Worm (Caenorhabditis elegans): ENCODE measurements around the gene R148.5.

DNA sequence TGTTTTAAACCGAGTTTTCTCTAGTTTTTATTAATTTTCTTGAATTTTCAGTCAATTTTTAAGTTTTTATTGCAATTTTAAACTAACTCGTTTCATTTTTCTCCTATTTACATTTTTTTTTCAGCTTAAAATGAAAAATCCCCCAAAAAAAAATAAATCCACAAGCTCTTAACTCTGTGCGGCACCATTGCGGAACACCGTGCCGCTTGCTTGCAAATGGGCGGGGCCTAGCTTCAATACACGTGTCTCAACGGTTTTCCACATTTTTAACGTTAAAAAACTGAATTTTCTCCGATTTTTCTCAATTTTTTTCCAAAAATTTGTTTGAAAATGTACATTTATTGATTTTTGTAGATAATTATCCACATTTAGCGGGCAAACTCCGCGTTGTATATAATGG is 9.5 kb downstream of the R148.5 start, which contains the start of gene R148.3:
- peak; percentile 8; the same call in 1 of the 2 replicates for TF ChIP-seq T22C8.4 (GFP tag; IDR thresholded peaks at IDR 0.05)
- TF ChIP-seq tab-1 (GFP tag; IDR thresholded peaks at IDR 0.05): peak; percentile 85
- peak; percentile 80 for TF ChIP-seq klf-2 (GFP tag; conservative IDR thresholded peaks at IDR 0.05)

Measured in whole organism, midembryonic.